Worm (Caenorhabditis elegans) whole organism, midembryonic: ENCODE data around the gene mab-3.

Source experiments
- T22C8.4 ChIP-seq: fragments of 200-800 bp; sonication (Bioruptor generic); IDR thresholded peaks from 2 replicates; pipeline ENCODE4 v1.3.6; 2022; ENCODE audit warnings: missing genetic modification characterization, missing compliant biosample characterization
- tab-1 ChIP-seq: fragments of 200-800 bp; sonication (Bioruptor generic); IDR thresholded peaks from 2 replicates; pipeline ENCODE4 v1.3.6; 2022; ENCODE audit warnings: missing genetic modification characterization, missing compliant biosample characterization
- ztf-23 ChIP-seq: fragments of 200-800 bp; sonication (Bioruptor generic); IDR thresholded peaks from 2 replicates; pipeline ENCODE4 v1.3.6; 2022; ENCODE audit warnings: missing genetic modification reagents, missing genetic modification characterization, missing compliant biosample characterization

DNA sequence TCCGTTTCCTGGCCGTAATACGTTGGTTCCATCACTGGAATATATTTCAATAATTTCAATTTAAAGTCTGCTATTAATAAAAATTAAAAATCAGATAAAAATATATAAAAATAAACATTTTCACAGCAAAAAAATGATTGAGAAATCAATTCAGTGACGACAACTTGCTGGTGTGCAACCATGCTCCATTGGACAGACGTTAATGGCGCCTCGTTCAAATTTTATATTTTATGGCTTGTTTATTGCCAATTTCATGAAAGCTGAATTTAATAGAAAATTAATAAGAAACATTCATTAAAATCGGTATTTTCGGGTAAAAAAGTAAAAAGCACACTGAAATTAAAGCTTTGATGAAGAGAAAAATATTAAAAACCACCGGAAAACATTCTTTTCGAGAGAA, 25.7 kb upstream of the mab-3 start, which contains the start of gene Y53C12A.3:
- 0 out of 2 replicates have a peak, but pooled peaks have one; percentile 7 for TF ChIP-seq ztf-23 (GFP tag; lab: Robert Waterston, UW)
- no peak for TF ChIP-seq T22C8.4 (GFP tag; lab: Robert Waterston, UW)
- no peak for TF ChIP-seq tab-1 (GFP tag; lab: Robert Waterston, UW)
